Fruit fly (Drosophila melanogaster) whole organism, adult: ENCODE results near the gene CG7191.

Experiments used
- CG12768 ChIP-seq: fragments of 200-800 bp; sonication (Bioruptor generic); optimal IDR thresholded peaks from 2 replicates; lab custom pipeline; 2017; ENCODE audit warnings: missing biosample characterization, missing genetic modification characterization, mild to moderate bottlenecking, moderate library complexity, missing genetic modification reagents
- CG5204 ChIP-seq: fragments of 200-800 bp; sonication (Bioruptor generic); optimal IDR thresholded peaks from 2 replicates; lab custom pipeline; 2016; ENCODE audit warnings: missing biosample characterization, missing genetic modification characterization
- CG7101 ChIP-seq: fragments of 200-800 bp; sonication (Bioruptor generic); optimal IDR thresholded peaks from 2 replicates; lab custom pipeline; 2018; ENCODE audit warnings: missing biosample characterization, mild to moderate bottlenecking, missing genetic modification characterization, moderate library complexity
- bab1 ChIP-seq: fragments of 200-800 bp; sonication (Bioruptor generic); optimal IDR thresholded peaks from 3 replicates; lab custom pipeline; 2019; ENCODE audit warnings: missing biosample characterization, mild to moderate bottlenecking, missing genetic modification characterization, moderate library complexity

dm6 chr2L:7794689-7795475, 27.5 kb downstream of the CG7191 start:
- TF ChIP-seq CG5204, result no peak
- no peak for TF ChIP-seq CG7101
- TF ChIP-seq CG12768 (GFP tag; lab: Kevin White, UChicago), result no peak
- no peak for TF ChIP-seq bab1 (GFP tag; lab: Kevin White, UChicago)
